Fruit fly (Drosophila melanogaster): ENCODE results near the gene CG14022.

DNA sequence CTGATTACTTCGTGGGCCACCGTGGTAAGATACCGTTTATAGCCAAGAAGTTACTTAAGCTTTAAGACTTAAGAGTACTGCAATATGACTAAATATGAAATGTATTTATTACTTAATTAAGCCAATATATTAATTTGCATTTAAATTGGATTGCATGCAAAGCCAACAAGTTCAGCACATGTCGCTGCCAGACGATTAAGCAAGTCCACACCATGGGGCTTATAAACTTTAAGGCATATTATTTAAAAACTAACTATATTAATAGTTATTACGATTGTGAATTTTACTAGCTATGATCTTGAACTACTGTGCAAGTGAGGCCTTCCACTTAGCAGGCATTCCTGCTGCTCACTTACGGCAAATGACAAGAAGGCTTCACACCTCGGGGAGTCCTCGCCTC is 45.5 kb upstream of the CG14022 start:
- TF ChIP-seq CG4496 (GFP tag; IDR thresholded peaks at IDR 0.05) (no peak), Pif1B (GFP tag; optimal IDR thresholded peaks at IDR 0.05) (peak; percentile 18)

All from whole organism, pupa.